Fruit fly (Drosophila melanogaster): ENCODE measurements around the gene CG12715.

Gene CG12715

dm6 chrX:13089920-13090655 is 35.0 kb upstream of the CG12715 start, which contains the start of gene hep (continued):
- no peak for TF ChIP-seq ind (GFP tag; optimal IDR thresholded peaks at IDR 0.05)
- no peak for TF ChIP-seq CG5180 (GFP tag; optimal IDR thresholded peaks at IDR 0.05)
- TF ChIP-seq HmgD (GFP tag; optimal IDR thresholded peaks at IDR 0.05): no peak
- TF ChIP-seq CG4424 (GFP tag; optimal IDR thresholded peaks at IDR 0.05): no peak
- peak; percentile 17 for TF ChIP-seq CG1603 (tag; optimal IDR thresholded peaks at IDR 0.05)
- no peak for TF ChIP-seq insv (GFP tag; optimal IDR thresholded peaks at IDR 0.05)
- no peak for TF ChIP-seq jing (GFP tag; optimal IDR thresholded peaks at IDR 0.05)
- no peak for TF ChIP-seq Fer2 (tag; optimal IDR thresholded peaks at IDR 0.05)
- TF ChIP-seq sens (GFP tag): peak; percentile 58
- no peak for TF ChIP-seq CG17829 (tag; optimal IDR thresholded peaks at IDR 0.05)
- TF ChIP-seq hkb (optimal IDR thresholded peaks at IDR 0.05): no peak
- no peak for TF ChIP-seq hkb (GFP tag; IDR thresholded peaks at IDR 0.05)
- TF ChIP-seq CG17328 (GFP tag; IDR thresholded peaks at IDR 0.05): no peak
- no peak for TF ChIP-seq CoRest (tag; optimal IDR thresholded peaks at IDR 0.05)
- TF ChIP-seq D (optimal IDR thresholded peaks at IDR 0.05): no peak
- TF ChIP-seq D (GFP tag; optimal IDR thresholded peaks at IDR 0.05): no peak
- TF ChIP-seq Rx (GFP tag; IDR thresholded peaks at IDR 0.05): no peak
- TF ChIP-seq Med (GFP tag): peak; percentile 17
- TF ChIP-seq crp (GFP tag; optimal IDR thresholded peaks at IDR 0.05): no peak
- TF ChIP-seq sisA (GFP tag; IDR thresholded peaks at IDR 0.05): no peak
- TF ChIP-seq fd96Cb (tag; optimal IDR thresholded peaks at IDR 0.05): no peak
- no peak for TF ChIP-seq CG30403 (GFP tag; optimal IDR thresholded peaks at IDR 0.05)
- no peak for TF ChIP-seq Myb (GFP tag; optimal IDR thresholded peaks at IDR 0.05)
- no peak for TF ChIP-seq Camta (GFP tag; optimal IDR thresholded peaks at IDR 0.05)
- TF ChIP-seq PHDP (tag; optimal IDR thresholded peaks at IDR 0.05): no peak
- no peak for TF ChIP-seq bcd (GFP tag; optimal IDR thresholded peaks at IDR 0.05)
- TF ChIP-seq CG15514 (GFP tag; optimal IDR thresholded peaks at IDR 0.05): peak; percentile 20
- TF ChIP-seq sqz (GFP tag; optimal IDR thresholded peaks at IDR 0.05): no peak
- TF ChIP-seq B-H1 (GFP tag; IDR thresholded peaks at IDR 0.05): no peak
- no peak for TF ChIP-seq onecut (GFP tag; IDR thresholded peaks at IDR 0.05)
- TF ChIP-seq CG4328 (GFP tag; optimal IDR thresholded peaks at IDR 0.05): no peak
- no peak for TF ChIP-seq slou (GFP tag; optimal IDR thresholded peaks at IDR 0.05)
- TF ChIP-seq Dref (GFP tag; IDR thresholded peaks at IDR 0.05): peak; percentile 84
- no peak for TF ChIP-seq CG8765 (GFP tag; IDR thresholded peaks at IDR 0.05)
- TF ChIP-seq CG7987 (GFP tag; optimal IDR thresholded peaks at IDR 0.05): no peak
- no peak for TF ChIP-seq CG17186 (GFP tag; optimal IDR thresholded peaks at IDR 0.05)
- no peak for TF ChIP-seq wdn (GFP tag; IDR thresholded peaks at IDR 0.05)
- TF ChIP-seq CG7357 (GFP tag; IDR thresholded peaks at IDR 0.05): no peak
- TF ChIP-seq al (GFP tag; IDR thresholded peaks at IDR 0.05): no peak
- no peak for TF ChIP-seq B-H2 (GFP tag; optimal IDR thresholded peaks at IDR 0.05)
- TF ChIP-seq ato (GFP tag; IDR thresholded peaks at IDR 0.05; ENCODE audit: partially characterized antibody): peak; percentile 81
- no peak for TF ChIP-seq Hand (GFP tag; optimal IDR thresholded peaks at IDR 0.05)
- TF ChIP-seq pros (GFP tag; optimal IDR thresholded peaks at IDR 0.05): no peak
- TF ChIP-seq grn (GFP tag; optimal IDR thresholded peaks at IDR 0.05): no peak
- 0 out of 3 replicates have a peak, but pooled peaks have one; percentile 19 for TF ChIP-seq ci (GFP tag; IDR thresholded peaks at IDR 0.05)
- TF ChIP-seq Rfx (GFP tag; IDR thresholded peaks at IDR 0.05): no peak
- no peak for TF ChIP-seq CG14965 (GFP tag; optimal IDR thresholded peaks at IDR 0.05; ENCODE audit: borderline replicate concordance)
- TF ChIP-seq CG10979 (tag; optimal IDR thresholded peaks at IDR 0.05): no peak
- no peak for TF ChIP-seq Ravus (GFP tag; IDR thresholded peaks at IDR 0.05)
- TF ChIP-seq CG12071 (GFP tag; optimal IDR thresholded peaks at IDR 0.05): no peak
- TF ChIP-seq CG12942 (GFP tag; optimal IDR thresholded peaks at IDR 0.05): no peak
